Worm (Caenorhabditis elegans) whole organism, young adult: Measurements from ENCODE around the gene gck-4.

Source experiments
- lin-35 ChIP-seq, 3 experiments: fragments of 150-350 bp in 2 of 3; sonication (generic microtip) in 1 of 3; optimal IDR thresholded peaks; 2 replicates each; lab custom pipeline; 2014 to 2018; ENCODE audit warnings: missing biosample characterization in 3 of 3, missing genetic modification characterization in 3 of 3, missing genetic modification reagents in 3 of 3
- nfya-1 ChIP-seq: sonication (generic microtip); optimal IDR thresholded peaks from 2 replicates; lab custom pipeline; 2017; ENCODE audit warnings: antibody characterized with exemption, missing compliant biosample characterization, missing genetic modification characterization, borderline replicate concordance; ENCODE audit not compliant: insufficient read depth
- unc-62 ChIP-seq: fragments of 150-350 bp; optimal IDR thresholded peaks from 2 replicates; lab custom pipeline; 2014; ENCODE audit warnings: missing biosample characterization, missing genetic modification reagents, missing genetic modification characterization

DNA sequence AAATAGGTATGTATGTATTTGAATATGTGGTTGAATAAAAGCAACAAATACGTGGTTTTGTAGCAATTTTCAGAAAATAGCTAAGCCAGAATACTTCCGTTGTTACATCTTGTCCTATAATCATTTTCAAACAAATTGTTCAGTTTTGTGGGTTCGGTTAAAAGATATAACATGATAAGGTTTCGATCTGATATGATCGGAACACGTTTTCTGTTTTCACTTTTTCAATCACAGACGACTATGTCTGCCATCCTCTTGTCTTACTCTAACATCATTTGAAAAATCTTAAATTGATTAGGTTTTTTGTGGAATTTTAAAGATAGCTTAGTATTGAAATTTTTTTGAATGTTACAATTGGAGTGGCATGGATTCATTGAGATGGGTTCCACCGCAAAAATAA is 49.3 kb downstream of the gck-4 start:
- TF ChIP-seq lin-35 (GFP tag; optimal IDR thresholded peaks at IDR 0.05; lab: Kevin White, UChicago): no peak
- TF ChIP-seq nfya-1 (tag; lab: Kevin White, UChicago): no peak
- no peak for TF ChIP-seq unc-62 (GFP tag; lab: Kevin White, UChicago)
